Worm (Caenorhabditis elegans) whole organism, early embryonic: ENCODE data around the gene mdt-11.

Experiments
- aly-1 ChIP-seq: sonication (generic microtip); optimal IDR thresholded peaks from 2 replicates; lab custom pipeline; 2016; ENCODE audit warnings: missing genetic modification characterization, missing compliant biosample characterization
- ama-1 ChIP-seq: fragments of 150-350 bp; optimal IDR thresholded peaks from 2 replicates; lab custom pipeline; 2014
- ceh-13 ChIP-seq: fragments of 200-800 bp; sonication (Bioruptor generic); optimal IDR thresholded peaks from 2 replicates; lab custom pipeline; 2018; ENCODE audit warnings: mild to moderate bottlenecking, missing genetic modification characterization, missing compliant biosample characterization
- ceh-36 ChIP-seq: sonication (generic microtip); optimal IDR thresholded peaks from 2 replicates; lab custom pipeline; 2016; ENCODE audit warnings: missing genetic modification characterization, inconsistent platforms, missing compliant biosample characterization
- flt-1 ChIP-seq: fragments of 200-800 bp; sonication (Bioruptor generic); IDR thresholded peaks from 2 replicates; pipeline ENCODE4 v1.3.6; 2022; ENCODE audit warnings: missing genetic modification characterization, missing compliant biosample characterization
- hmbx-1 ChIP-seq: sonication (generic microtip); optimal IDR thresholded peaks from 2 replicates; lab custom pipeline; 2016; ENCODE audit warnings: mild to moderate bottlenecking, missing genetic modification characterization, missing compliant biosample characterization
- hmg-4 ChIP-seq: fragments of 200-800 bp; sonication (Bioruptor generic); optimal IDR thresholded peaks from 2 replicates; lab custom pipeline; 2018; ENCODE audit warnings: mild to moderate bottlenecking, missing genetic modification characterization, missing compliant biosample characterization
- hnd-1 ChIP-seq: sonication (generic microtip); optimal IDR thresholded peaks from 2 replicates; lab custom pipeline; 2016; ENCODE audit warnings: missing genetic modification characterization, missing compliant biosample characterization
- pes-1 ChIP-seq: fragments of 200-800 bp; sonication (Bioruptor generic); IDR thresholded peaks from 2 replicates; pipeline ENCODE4 v1.3.6; 2022; ENCODE audit warnings: missing genetic modification reagents, missing genetic modification characterization, missing compliant biosample characterization
- scrt-1 ChIP-seq: fragments of 200-800 bp; sonication (Bioruptor generic); IDR thresholded peaks from 2 replicates; pipeline ENCODE4 v1.3.6; 2022; ENCODE audit warnings: missing genetic modification characterization, missing compliant biosample characterization
- sea-1 ChIP-seq: fragments of 200-800 bp; sonication (Bioruptor generic); conservative IDR thresholded peaks from 2 replicates; pipeline ENCODE4 v1.3.6; 2022; ENCODE audit warnings: missing genetic modification characterization, missing compliant biosample characterization
- tbx-11 ChIP-seq: fragments of 200-800 bp; sonication (Bioruptor generic); IDR thresholded peaks from 2 replicates; pipeline ENCODE4 v1.3.6; 2022; ENCODE audit warnings: missing genetic modification characterization, missing compliant biosample characterization
- tbx-37 ChIP-seq: fragments of 200-800 bp; sonication (Bioruptor generic); conservative IDR thresholded peaks from 2 replicates; pipeline ENCODE4 v1.3.6; 2022; ENCODE audit warnings: missing genetic modification reagents, missing genetic modification characterization, missing compliant biosample characterization
- tra-4 ChIP-seq: sonication (generic microtip); optimal IDR thresholded peaks from 2 replicates; lab custom pipeline; 2017; ENCODE audit warnings: missing genetic modification characterization, missing compliant biosample characterization

DNA sequence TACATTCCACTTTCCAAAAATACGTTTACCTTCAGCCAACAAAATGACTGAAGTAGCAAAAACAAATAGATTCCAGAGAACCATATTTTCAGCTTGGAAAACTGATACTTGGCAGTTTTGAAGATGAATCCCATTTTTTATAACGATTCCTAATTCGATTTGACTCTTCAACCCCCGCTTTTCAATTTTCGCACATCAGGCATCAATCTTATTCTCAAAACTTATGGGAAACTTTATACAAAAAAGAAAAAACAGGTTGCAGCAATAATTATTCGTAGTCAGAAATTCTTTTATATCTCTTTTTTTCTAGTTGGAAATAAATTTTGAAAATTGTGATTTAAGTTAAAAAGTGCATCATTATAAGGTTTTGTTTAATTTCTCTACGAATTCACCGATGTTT, 40.8 kb downstream of the mdt-11 start, which contains the start of gene C45G9.10:
- TF ChIP-seq scrt-1, result no peak
- no peak for TF ChIP-seq hmg-4 (GFP tag; lab: Kevin White, UChicago)
- TF ChIP-seq tbx-37 (GFP tag; lab: Robert Waterston, UW), result no peak
- no peak for TF ChIP-seq ama-1 (lab: Kevin White, UChicago)
- no peak for TF ChIP-seq ceh-13
- no peak for TF ChIP-seq tra-4 (tag; lab: Kevin White, UChicago)
- no peak for TF ChIP-seq flt-1
- no peak for TF ChIP-seq ceh-36 (tag; lab: Kevin White, UChicago)
- TF ChIP-seq hmbx-1 (tag; lab: Kevin White, UChicago), result no peak
- no peak for TF ChIP-seq tbx-11 (GFP tag; lab: Robert Waterston, UW)
- no peak for TF ChIP-seq aly-1 (tag; lab: Kevin White, UChicago)
- no peak for TF ChIP-seq sea-1
- TF ChIP-seq pes-1 (GFP tag; lab: Robert Waterston, UW), result no peak
- TF ChIP-seq hnd-1 (tag; lab: Kevin White, UChicago), result no peak
